Fruit fly (Drosophila melanogaster): ENCODE measurements around the gene tHMG2.

tHMG2 gene

DNA sequence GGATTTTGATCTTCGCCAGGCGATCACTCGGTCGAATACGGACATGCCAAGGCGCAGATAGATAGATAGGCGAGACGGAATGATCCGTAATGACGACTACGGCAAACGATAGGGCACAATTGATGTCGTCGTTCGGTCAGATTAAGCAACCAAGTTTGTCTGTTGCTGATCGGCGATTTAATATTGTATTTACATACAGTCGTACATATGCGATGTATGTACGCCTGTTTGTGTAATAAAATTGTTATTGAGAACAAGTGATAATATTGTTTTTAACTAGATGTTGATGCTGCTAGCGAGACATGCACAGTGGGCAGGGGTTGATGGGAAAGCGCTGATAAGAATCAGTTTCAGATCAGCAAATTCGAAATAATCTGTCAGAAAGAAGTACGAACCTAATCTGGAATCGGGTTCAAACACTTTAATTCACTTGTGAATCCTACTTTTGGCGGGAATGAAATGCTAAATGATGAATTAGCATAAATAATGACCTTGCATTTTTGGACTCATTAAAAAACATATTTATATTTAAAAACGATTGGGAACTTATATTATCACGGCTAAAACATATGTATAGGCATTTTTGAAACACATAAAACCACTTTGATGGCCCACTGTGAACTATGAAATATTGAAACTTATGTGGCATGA is 37.3 kb upstream of the tHMG2 start (continued):
- peak; percentile 7 for TF ChIP-seq Sox102F (GFP tag; optimal IDR thresholded peaks at IDR 0.05)
- TF ChIP-seq CG34376 (GFP tag; optimal IDR thresholded peaks at IDR 0.05), result peak; percentile 84
- TF ChIP-seq klu (GFP tag; IDR thresholded peaks at IDR 0.05), result no peak
- peak; percentile 6 for TF ChIP-seq grau (tag; optimal IDR thresholded peaks at IDR 0.05)
- TF ChIP-seq lov (optimal IDR thresholded peaks at IDR 0.05), result no peak
- TF ChIP-seq lov (GFP tag; IDR thresholded peaks at IDR 0.05), result no peak
- TF ChIP-seq CG7839 (tag; optimal IDR thresholded peaks at IDR 0.05), result peak; percentile 37
- TF ChIP-seq lola (GFP tag; optimal IDR thresholded peaks at IDR 0.05), result peak in 1 of 3 experiments; percentile 5
- TF ChIP-seq row (GFP tag; IDR thresholded peaks at IDR 0.05), result peak; percentile 30; the same call in 2 of the 3 replicates
- 0 out of 3 replicates have a peak, but pooled peaks have one; percentile 40 for TF ChIP-seq CG11695 (GFP tag; IDR thresholded peaks at IDR 0.05)
- peak; percentile 6 for TF ChIP-seq CG16815 (GFP tag; optimal IDR thresholded peaks at IDR 0.05)
- TF ChIP-seq crol (GFP tag; IDR thresholded peaks at IDR 0.05), result no peak
- TF ChIP-seq CG9727 (GFP tag; optimal IDR thresholded peaks at IDR 0.05), result peak; percentile 15
- peak; percentile 90 for TF ChIP-seq Ets65A (GFP tag)
- TF ChIP-seq CG13296 (GFP tag; optimal IDR thresholded peaks at IDR 0.05), result peak; percentile 1
- TF ChIP-seq CG12299 (tag; optimal IDR thresholded peaks at IDR 0.05), result no peak
- TF ChIP-seq hkb (optimal IDR thresholded peaks at IDR 0.05), result no peak
- TF ChIP-seq hkb (GFP tag; IDR thresholded peaks at IDR 0.05), result 0 out of 2 replicates have a peak, but pooled peaks have one; percentile 16
- 0 out of 2 replicates have a peak, but pooled peaks have one; percentile 26 for TF ChIP-seq CG31441 (GFP tag; IDR thresholded peaks at IDR 0.05)
- peak in 1 of 2 experiments; percentile 2 for TF ChIP-seq Hr51 (GFP tag; optimal IDR thresholded peaks at IDR 0.05)
- peak; percentile 20 for TF ChIP-seq nmo (GFP tag; optimal IDR thresholded peaks at IDR 0.05)
- peak; percentile 14 for TF ChIP-seq CoRest (tag; optimal IDR thresholded peaks at IDR 0.05)
- TF ChIP-seq prd (optimal IDR thresholded peaks at IDR 0.05), result no peak
- peak; percentile 30; the same call in 1 of the 3 replicates for TF ChIP-seq prd (GFP tag; IDR thresholded peaks at IDR 0.05)
- peak; percentile 4 for TF ChIP-seq CG2712 (tag; optimal IDR thresholded peaks at IDR 0.05)

DNA sequence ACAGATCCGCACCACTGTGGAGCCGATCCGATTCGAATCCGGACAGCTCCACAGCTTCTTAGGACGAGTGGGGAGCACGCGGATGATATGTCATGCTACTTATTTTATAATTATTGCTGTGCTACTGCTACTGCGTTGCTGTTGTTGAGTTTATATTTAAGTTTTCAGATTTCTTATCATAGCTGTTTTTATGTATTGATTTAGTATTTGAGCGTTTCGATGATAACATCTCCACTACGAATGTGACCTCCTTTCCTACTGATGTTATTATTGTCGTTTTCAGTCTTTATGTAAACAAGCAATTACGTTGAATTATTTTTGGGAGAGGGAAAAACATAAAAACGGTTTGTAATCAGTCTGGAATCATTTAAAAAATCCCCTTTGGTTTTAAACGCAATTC is 36.7 kb upstream of the tHMG2 start:
- peak; percentile 51 for TF ChIP-seq exex (tag; optimal IDR thresholded peaks at IDR 0.05)
- no peak for TF ChIP-seq ham (GFP tag; IDR thresholded peaks at IDR 0.05)
- no peak for TF ChIP-seq cad (GFP tag; optimal IDR thresholded peaks at IDR 0.05)
- no peak for TF ChIP-seq Tbp (GFP tag; optimal IDR thresholded peaks at IDR 0.05)
- no peak for TF ChIP-seq CG6272 (GFP tag; IDR thresholded peaks at IDR 0.05)
- TF ChIP-seq Pdp1 (GFP tag; optimal IDR thresholded peaks at IDR 0.05), result peak in 1 of 2 experiments; percentile 67
- no peak for TF ChIP-seq nmo (GFP tag; optimal IDR thresholded peaks at IDR 0.05)
- TF ChIP-seq grn (GFP tag; optimal IDR thresholded peaks at IDR 0.05), result peak; percentile 59
- TF ChIP-seq CG34376 (GFP tag; optimal IDR thresholded peaks at IDR 0.05), result peak; percentile 98
- TF ChIP-seq Ssrp (tag; optimal IDR thresholded peaks at IDR 0.05), result no peak

DNA sequence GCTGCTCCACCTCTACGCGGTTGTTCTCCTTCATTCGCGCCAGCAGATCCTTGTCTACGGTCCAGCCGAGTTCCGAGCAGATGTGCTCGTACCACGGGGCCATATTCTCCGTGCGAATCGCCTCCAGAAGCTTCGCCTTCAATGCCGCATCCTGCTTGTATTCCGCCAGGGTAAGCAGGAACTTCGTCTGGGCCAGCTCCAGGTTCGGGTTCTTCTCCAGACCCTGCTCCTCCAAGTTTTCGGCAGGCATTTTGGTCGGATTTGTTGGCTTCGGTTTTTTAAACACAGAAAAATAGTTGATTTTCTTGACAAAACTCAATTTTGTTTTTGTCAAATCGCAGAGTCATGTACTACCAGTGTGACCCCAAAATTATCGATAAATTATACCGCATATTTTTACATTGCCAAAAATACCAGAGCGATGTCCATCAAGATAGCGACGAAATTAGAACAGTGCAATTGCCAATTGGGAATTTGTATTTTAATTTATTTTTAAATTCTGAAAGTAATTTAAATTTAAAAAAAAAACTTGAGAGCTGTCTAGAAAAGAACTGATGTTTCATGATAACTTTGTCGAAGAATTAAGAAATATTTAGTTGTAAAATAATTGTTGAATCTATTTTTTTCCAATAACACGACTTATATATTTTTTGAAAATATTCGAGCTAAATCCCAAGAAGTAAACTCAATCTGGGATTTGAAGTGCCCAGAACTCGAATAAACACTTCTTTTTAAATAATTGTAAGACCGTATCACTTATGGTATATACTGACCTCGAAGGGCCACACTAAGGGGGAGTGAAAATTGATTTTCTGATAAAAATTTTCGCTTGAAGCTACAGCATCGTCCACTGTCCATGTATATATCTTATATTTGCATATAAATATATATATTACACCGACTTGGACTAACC is 30.8 kb upstream of the tHMG2 start, which contains the start of the genes Rpn7 and AP-2mu:
Gene Rpn7, minus strand, starts transcription at position 382 of the 913 bp plus-strand sequence.
Gene AP-2mu, plus strand, starts transcription at position 783 of the 913 bp plus-strand sequence.
- TF ChIP-seq vfl (GFP tag; optimal IDR thresholded peaks at IDR 0.05), result no peak
- TF ChIP-seq onecut (GFP tag; IDR thresholded peaks at IDR 0.05), result peak; percentile 85
- TF ChIP-seq Lhr (GFP tag; optimal IDR thresholded peaks at IDR 0.05), result peak; percentile 16
- peak; percentile 54 for TF ChIP-seq CG30403 (GFP tag; optimal IDR thresholded peaks at IDR 0.05)
- TF ChIP-seq gfzf (GFP tag; optimal IDR thresholded peaks at IDR 0.05), result peak; percentile 64
- TF ChIP-seq nerfin-1 (tag; optimal IDR thresholded peaks at IDR 0.05), result peak; percentile 26
- no peak for TF ChIP-seq CG6854 (GFP tag; optimal IDR thresholded peaks at IDR 0.05)
- no peak for TF ChIP-seq otp (GFP tag; IDR thresholded peaks at IDR 0.05)
- peak; percentile 55 for TF ChIP-seq CG10267 (tag; optimal IDR thresholded peaks at IDR 0.05)
- no peak for TF ChIP-seq Xrp1 (GFP tag; IDR thresholded peaks at IDR 0.05)
- TF ChIP-seq CG4617 (GFP tag; optimal IDR thresholded peaks at IDR 0.05; ENCODE audit: borderline replicate concordance), result peak; percentile 11
- peak; percentile 54 for TF ChIP-seq stwl (tag; optimal IDR thresholded peaks at IDR 0.05)
- TF ChIP-seq row (GFP tag; IDR thresholded peaks at IDR 0.05), result peak; percentile 28; the same call in 1 of the 3 replicates
- TF ChIP-seq CG10565 (GFP tag; optimal IDR thresholded peaks at IDR 0.05), result no peak
- TF ChIP-seq CG14710 (tag; optimal IDR thresholded peaks at IDR 0.05), result peak; percentile 99
